Worm (Caenorhabditis elegans): ENCODE measurements around the gene pcp-5.

Gene pcp-5

ce11 chrIII:7952077-7952765 lies 44.8 kb upstream of the pcp-5 start, which contains the start of gene C29E4.15 (continued):
- peak; percentile 64 for TF ChIP-seq blmp-1 (tag; optimal IDR thresholded peaks at IDR 0.05)
- no peak for TF ChIP-seq nhr-12 (tag; optimal IDR thresholded peaks at IDR 0.05)
- TF ChIP-seq zag-1 (tag; optimal IDR thresholded peaks at IDR 0.05) = no peak
- TF ChIP-seq sox-4 (tag; optimal IDR thresholded peaks at IDR 0.05) = no peak
- peak; percentile 58 for TF ChIP-seq nhr-47 (tag; optimal IDR thresholded peaks at IDR 0.05)
- TF ChIP-seq fkh-8 (tag; optimal IDR thresholded peaks at IDR 0.05) = peak; percentile 29
- no peak for TF ChIP-seq ama-1 (optimal IDR thresholded peaks at IDR 0.05)
- TF ChIP-seq F16B12.6 (tag; optimal IDR thresholded peaks at IDR 0.05) = peak; percentile 30
- TF ChIP-seq nhr-84 (tag; optimal IDR thresholded peaks at IDR 0.05) = no peak
- no peak for TF ChIP-seq ceh-8 (GFP tag; optimal IDR thresholded peaks at IDR 0.05)
- TF ChIP-seq pax-3 (tag; optimal IDR thresholded peaks at IDR 0.05) = no peak
- TF ChIP-seq egl-13 (tag; optimal IDR thresholded peaks at IDR 0.05) = no peak
- TF ChIP-seq nhr-90 (tag; optimal IDR thresholded peaks at IDR 0.05; ENCODE audit: poor library complexity) = no peak
- no peak for TF ChIP-seq hpl-2 (GFP tag; optimal IDR thresholded peaks at IDR 0.05)
- TF ChIP-seq alr-1 (tag; optimal IDR thresholded peaks at IDR 0.05; ENCODE audit: borderline replicate concordance) = no peak
- no peak for TF ChIP-seq pqm-1 (tag; optimal IDR thresholded peaks at IDR 0.05)
- peak; percentile 48 for TF ChIP-seq nhr-20 (tag; optimal IDR thresholded peaks at IDR 0.05)
- TF ChIP-seq rnt-1 (tag; optimal IDR thresholded peaks at IDR 0.05) = peak; percentile 68
- peak; percentile 52 for TF ChIP-seq nhr-19 (GFP tag; conservative IDR thresholded peaks at IDR 0.05)
- TF ChIP-seq nhr-71 (tag; optimal IDR thresholded peaks at IDR 0.05) = peak; percentile 70
- TF ChIP-seq ztf-11 (tag; optimal IDR thresholded peaks at IDR 0.05) = no peak
- no peak for TF ChIP-seq mef-2 (tag; optimal IDR thresholded peaks at IDR 0.05)
- peak; percentile 21 for TF ChIP-seq tbx-2 (tag; optimal IDR thresholded peaks at IDR 0.05)
- no peak for TF ChIP-seq pag-3 (tag; optimal IDR thresholded peaks at IDR 0.05; ENCODE audit: borderline replicate concordance, insufficient read depth)
- TF ChIP-seq unc-98 (GFP tag; IDR thresholded peaks at IDR 0.05) = no peak
- TF ChIP-seq nhr-76 (tag; optimal IDR thresholded peaks at IDR 0.05) = no peak
- peak; percentile 40 for TF ChIP-seq unc-86 (tag; optimal IDR thresholded peaks at IDR 0.05)
- no peak for TF ChIP-seq tlp-1 (tag; optimal IDR thresholded peaks at IDR 0.05)
- no peak for TF ChIP-seq ceh-63 (GFP tag; optimal IDR thresholded peaks at IDR 0.05)
- no peak for TF ChIP-seq nhr-11 (tag; optimal IDR thresholded peaks at IDR 0.05)
- TF ChIP-seq ces-1 (GFP tag; optimal IDR thresholded peaks at IDR 0.05) = no peak
- peak in 1 of 3 experiments; percentile 43 for TF ChIP-seq ceh-82 (tag; optimal IDR thresholded peaks at IDR 0.05)
- TF ChIP-seq lin-15B (tag; optimal IDR thresholded peaks at IDR 0.05) = peak; percentile 17
- TF ChIP-seq snpc-4 (tag; optimal IDR thresholded peaks at IDR 0.05) = no peak
- peak; percentile 79 to 92 (median 84) for TF ChIP-seq dpl-1 (GFP tag; optimal IDR thresholded peaks at IDR 0.05)
- peak; percentile 37 for TF ChIP-seq xbp-1 (tag; optimal IDR thresholded peaks at IDR 0.05)
- TF ChIP-seq fkh-4 (tag; optimal IDR thresholded peaks at IDR 0.05; ENCODE audit: borderline replicate concordance) = no peak
- peak; percentile 53 to 73 for TF ChIP-seq lsy-2 (tag; optimal IDR thresholded peaks at IDR 0.05)
- peak; percentile 74 to 91 for TF ChIP-seq lin-35 (GFP tag; optimal IDR thresholded peaks at IDR 0.05)
- peak in 1 of 2 experiments; percentile 24 for TF ChIP-seq mdl-1 (tag; optimal IDR thresholded peaks at IDR 0.05)

- TF ChIP-seq efl-1 (optimal IDR thresholded peaks at IDR 0.05) (no peak), efl-1 (GFP tag; optimal IDR thresholded peaks at IDR 0.05 in 1 of 2) (peak in 1 of 2 experiments; percentile 58), unc-130 (tag; optimal IDR thresholded peaks at IDR 0.05) (no peak)
These were observed 43.0 kb upstream of the pcp-5 start for ce11 chrIII:7950447-7950846.

Measured in whole organism, L1 larva.